Worm (Caenorhabditis elegans) whole organism, dauer: ENCODE data around the gene C25E10.5.

Source experiments
- unc-62 ChIP-seq: sonication (generic microtip); optimal IDR thresholded peaks from 2 replicates; lab custom pipeline; 2017; ENCODE audit warnings: missing biosample characterization, missing genetic modification reagents, missing genetic modification characterization

C25E10.5 gene

ce11 chrV:9018871-9019270 lies 11.5 kb upstream of the C25E10.5 start:
- TF ChIP-seq unc-62 (GFP tag; lab: Kevin White, UChicago) = no peak

- no peak for TF ChIP-seq unc-62 (GFP tag; lab: Kevin White, UChicago)
These were observed 8.3 kb upstream of the C25E10.5 start, which contains the start of gene oac-41 for ce11 chrV:9022078-9022477. Gene oac-41, minus strand, starts transcription at chrV:9022178.

DNA sequence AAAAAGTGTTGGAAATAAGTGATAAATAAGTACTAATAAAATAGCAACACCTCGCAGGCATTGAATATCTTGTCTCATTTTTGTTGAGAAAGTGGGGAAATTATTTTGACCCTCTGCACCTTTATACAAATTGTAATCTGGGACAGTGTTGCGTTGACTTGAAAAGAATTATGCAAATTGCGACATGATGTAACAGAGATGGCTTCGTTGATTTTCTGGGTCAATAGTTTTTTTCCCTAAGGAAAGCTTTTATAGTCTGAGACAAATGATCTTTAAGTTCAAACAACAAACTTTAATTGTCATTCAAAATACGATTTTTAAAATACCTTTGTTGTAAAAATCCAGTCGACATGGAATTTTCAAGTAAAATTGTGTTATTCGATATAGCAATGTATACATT lies 5.6 kb upstream of the C25E10.5 start, which contains the start of gene bus-1:
Gene bus-1 (minus strand): TSS at position 101 of the 400 bp plus-strand sequence.
- no peak for TF ChIP-seq unc-62 (GFP tag; lab: Kevin White, UChicago)

- no peak for TF ChIP-seq unc-62 (GFP tag; lab: Kevin White, UChicago)
These were observed 2.9 kb downstream of the C25E10.5 start, which contains the start of gene C25E10.4 for ce11 chrV:9033267-9033666. Gene C25E10.4, plus strand, starts transcription at chrV:9033567.

DNA sequence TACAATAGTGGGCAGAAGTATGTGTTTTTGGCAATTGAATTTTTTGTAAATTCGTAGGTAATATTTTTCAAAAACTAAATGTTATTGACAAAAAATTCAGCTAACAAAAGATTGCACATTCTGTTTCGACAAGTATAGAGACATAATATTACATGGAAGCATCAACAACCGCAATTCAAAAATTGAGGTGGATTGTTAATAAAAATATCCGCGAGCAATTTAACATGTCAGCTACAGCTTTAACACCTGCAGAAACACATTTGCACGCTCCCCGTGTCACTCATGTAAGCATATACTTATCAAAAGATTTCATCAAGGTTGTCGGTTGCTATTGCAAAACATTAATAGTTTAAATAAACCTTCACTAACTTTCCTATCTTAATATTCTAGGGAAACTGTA lies 5.3 kb downstream of the C25E10.5 start, which contains the start of gene srsx-34:
Gene srsx-34 (plus strand): TSS at position 301 of the 400 bp plus-strand sequence.
- TF ChIP-seq unc-62 (GFP tag; lab: Kevin White, UChicago) = no peak

DNA sequence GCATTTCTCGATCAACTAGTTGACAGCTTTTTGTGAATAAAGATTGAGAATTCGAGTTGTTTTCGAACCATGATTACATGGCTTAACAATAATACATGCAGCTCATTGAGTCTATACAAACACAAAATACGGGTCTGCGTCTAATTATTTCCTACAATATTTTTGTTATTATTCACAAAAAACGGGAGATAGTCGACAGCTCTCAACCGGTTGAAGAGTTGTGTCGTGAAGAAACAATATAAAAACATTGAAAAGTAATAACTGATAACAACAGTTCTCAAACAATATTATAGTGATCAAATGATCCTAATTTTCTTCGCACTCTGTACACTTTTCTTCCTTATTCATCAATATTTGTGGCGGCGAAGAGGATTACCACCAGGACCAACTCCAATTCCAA lies 10.7 kb downstream of the C25E10.5 start, which contains the start of gene cyp-33B1:
Gene cyp-33B1 (plus strand): TSS at position 301 of the 400 bp plus-strand sequence.
- TF ChIP-seq unc-62 (GFP tag; lab: Kevin White, UChicago) = no peak

DNA sequence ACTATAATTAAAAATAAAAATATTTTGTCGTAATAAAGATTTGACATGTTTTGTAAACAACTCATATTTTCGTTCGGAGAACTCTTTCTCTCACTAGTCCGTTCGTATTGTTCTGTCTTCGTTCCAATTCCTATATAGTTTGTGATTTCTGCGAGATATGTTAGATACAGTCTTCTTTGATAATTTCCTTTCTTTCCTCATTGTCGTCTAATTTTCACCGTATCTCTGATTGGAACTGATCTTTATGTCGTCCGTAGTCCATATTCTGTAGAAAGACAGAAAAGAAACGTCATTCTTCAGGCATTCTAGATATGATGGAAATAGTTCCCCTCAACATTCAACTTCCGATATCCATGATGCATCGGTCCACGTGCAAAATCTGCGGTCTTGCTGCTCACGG lies 14.5 kb downstream of the C25E10.5 start, which contains the start of gene nhr-30:
Gene nhr-30 (plus strand): TSS at position 301 of the 400 bp plus-strand sequence.
- TF ChIP-seq unc-62 (GFP tag; lab: Kevin White, UChicago) = no peak

DNA sequence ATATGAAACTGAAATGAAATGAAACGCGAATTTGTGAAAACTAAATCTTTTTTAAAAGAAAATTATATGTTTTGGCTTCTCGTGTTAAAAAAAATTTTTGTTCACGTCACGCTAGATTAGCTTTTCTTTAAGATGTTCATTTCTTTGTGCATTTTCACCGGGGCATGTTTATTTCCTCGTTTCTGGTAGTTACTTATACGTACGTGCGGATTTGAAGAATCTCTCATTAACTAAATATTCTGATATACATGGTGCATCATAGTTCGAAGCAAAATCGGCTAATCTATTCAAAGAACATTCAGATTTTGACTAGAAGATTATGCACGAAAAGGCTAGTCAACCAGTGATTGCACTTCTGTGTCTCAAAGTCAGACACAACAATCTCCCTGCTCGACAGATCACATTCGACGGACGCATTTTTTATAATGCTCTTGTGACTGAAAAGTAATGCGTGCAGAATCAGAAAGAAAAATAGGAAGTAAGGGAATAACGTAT lies 17.3 kb downstream of the C25E10.5 start, which contains the start of gene C25E10.17:
Gene C25E10.17 (minus strand): TSS at position 51 of the 495 bp plus-strand sequence.
- TF ChIP-seq unc-62 (GFP tag; lab: Kevin White, UChicago) = no peak

DNA sequence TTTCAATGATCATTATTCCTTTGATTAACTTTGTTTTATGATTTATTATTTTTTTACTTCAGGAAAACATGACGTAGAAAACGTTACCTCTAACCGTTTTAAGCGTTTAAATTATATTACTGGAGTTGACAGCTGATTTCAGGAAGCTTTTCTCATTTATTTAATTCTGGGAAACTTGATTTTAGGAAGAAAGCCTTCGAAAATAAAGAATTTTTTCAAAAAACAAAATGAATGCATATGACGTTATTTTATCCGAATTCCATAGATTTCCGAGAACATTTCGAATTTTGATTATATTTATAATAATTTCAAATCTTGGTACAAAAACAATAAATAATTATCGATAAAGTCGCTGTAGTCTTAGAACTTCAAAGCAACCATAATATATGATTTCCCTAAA lies 18.9 kb downstream of the C25E10.5 start:
- no peak for TF ChIP-seq unc-62 (GFP tag; lab: Kevin White, UChicago)

DNA sequence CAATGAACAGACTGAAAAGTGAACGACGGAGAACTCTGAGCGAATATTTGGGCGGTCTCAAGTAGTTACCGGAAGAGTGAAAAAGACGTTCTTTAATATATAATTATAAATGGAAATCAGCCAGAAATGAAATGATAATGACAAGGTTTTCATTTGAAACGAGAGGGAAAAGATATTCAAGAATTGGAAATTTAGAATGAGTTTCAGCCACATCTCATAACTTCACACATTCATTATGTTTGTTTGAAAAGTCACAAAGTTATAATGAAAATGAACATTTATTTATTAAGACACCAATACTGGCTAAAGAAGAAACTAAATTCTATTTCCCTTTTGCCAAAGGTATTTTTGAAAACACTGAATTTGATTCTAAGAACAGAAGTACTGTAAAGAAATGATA lies 20.8 kb downstream of the C25E10.5 start, which contains the start of gene C25E10.7:
Gene C25E10.7 (minus strand): TSS at position 101 of the 400 bp plus-strand sequence.
- TF ChIP-seq unc-62 (GFP tag; lab: Kevin White, UChicago) = no peak

DNA sequence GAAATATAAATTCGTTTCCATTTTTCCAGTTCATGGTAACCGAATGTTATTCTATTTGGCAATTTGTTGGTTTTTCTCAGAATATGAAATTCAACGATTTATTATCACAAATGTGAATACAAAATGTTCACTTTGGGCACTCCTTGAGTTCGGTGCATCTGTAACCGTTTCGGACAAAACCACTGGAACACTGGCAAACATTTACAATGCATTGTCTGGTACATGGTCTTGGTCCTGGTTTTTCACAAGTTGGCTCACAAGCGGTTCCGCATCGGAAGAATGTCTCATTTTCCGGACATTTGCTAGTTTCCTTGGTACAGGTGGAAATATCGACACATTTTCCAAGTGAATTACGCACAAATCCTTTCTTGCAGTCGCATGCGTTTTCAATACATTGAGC lies 22.9 kb downstream of the C25E10.5 start:
- no peak for TF ChIP-seq unc-62 (GFP tag; lab: Kevin White, UChicago)

ce11 chrV:9053969-9054368 lies 23.6 kb downstream of the C25E10.5 start, which contains the start of gene C25E10.8:
Gene C25E10.8, minus strand, starts transcription at chrV:9054069.
- TF ChIP-seq unc-62 (GFP tag; lab: Kevin White, UChicago) = no peak

DNA sequence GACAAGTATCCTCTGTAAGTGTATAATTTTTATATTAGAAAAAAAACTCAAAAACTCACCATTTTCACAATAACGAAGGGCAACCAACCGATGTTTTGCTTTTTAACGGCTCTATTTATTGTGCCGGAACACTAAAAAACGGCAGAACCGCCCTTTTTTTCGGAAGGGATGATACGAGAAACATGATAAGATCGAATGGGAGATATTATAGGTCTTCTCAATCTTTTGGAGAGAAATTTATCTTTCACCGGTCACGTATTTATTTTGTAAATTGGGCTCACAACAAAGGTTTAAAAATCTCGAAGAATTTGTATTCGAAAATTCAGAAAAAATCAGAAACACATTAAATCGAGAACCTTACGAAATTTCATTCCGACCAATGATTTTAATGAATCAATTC lies 24.4 kb downstream of the C25E10.5 start, which contains the start of gene swm-1:
Gene swm-1 (minus strand): TSS at position 101 of the 400 bp plus-strand sequence.
- TF ChIP-seq unc-62 (GFP tag; lab: Kevin White, UChicago) = no peak

- no peak for TF ChIP-seq unc-62 (GFP tag; lab: Kevin White, UChicago)
These were observed 25.3 kb downstream of the C25E10.5 start for ce11 chrV:9055644-9056043.

DNA sequence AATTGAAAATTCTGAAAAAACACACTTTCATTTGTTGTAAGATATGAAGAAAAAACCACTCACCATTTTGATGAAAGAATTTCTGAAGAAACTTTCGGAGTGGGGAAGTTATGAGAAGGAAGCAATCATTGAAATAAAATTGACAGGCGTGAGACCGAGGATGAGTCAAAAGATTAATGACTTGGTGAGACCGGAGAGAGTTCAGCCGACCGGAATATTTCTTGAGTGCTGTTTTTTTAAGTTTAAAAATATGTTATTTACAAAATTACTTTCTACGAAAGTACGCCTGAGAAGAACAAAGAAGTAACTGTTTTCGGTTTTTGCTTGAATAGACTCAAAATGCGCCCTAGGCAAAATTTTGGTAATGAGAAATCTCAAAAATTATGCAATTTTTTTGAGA lies 25.9 kb downstream of the C25E10.5 start, which contains the start of gene C25E10.10:
Gene C25E10.10 (minus strand): TSS at position 101 of the 400 bp plus-strand sequence.
- no peak for TF ChIP-seq unc-62 (GFP tag; lab: Kevin White, UChicago)

DNA sequence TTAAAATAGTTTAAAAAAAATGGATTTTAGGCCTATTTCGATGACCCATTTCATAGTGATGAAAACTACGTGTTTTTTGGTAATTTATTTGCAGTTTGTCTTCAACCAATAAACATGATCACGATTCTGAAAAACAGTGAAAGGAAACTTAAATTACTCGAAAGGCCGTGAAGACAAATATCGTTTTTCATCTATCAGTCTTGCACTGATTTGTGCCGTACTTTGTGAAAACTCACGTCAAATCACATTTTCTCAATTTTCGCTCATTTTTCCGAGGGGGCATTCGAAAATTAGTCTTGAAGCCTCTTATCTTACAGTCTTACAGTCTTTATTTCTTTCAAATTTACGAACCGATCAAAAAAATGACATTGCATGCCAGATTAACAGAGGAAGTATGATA lies 28.3 kb downstream of the C25E10.5 start, which contains the start of gene C25E10.11:
Gene C25E10.11 (minus strand): TSS at position 101 of the 400 bp plus-strand sequence.
- TF ChIP-seq unc-62 (GFP tag; lab: Kevin White, UChicago) = no peak

- no peak for TF ChIP-seq unc-62 (GFP tag; lab: Kevin White, UChicago)
These were observed 29.1 kb downstream of the C25E10.5 start, which contains the start of the genes C25E10.16 and C25E10.13 for ce11 chrV:9059468-9059867. Gene C25E10.16, minus strand, starts transcription at chrV:9059568. Gene C25E10.13, plus strand, starts transcription at chrV:9059723.
